Fruit fly (Drosophila melanogaster): Measurements from ENCODE around the gene Yip1d1.

- no peak for TF ChIP-seq fru (GFP tag; optimal IDR thresholded peaks at IDR 0.05)
- no peak for TF ChIP-seq psq (GFP tag; optimal IDR thresholded peaks at IDR 0.05)
- no peak for TF ChIP-seq sage (GFP tag; optimal IDR thresholded peaks at IDR 0.05)
- TF ChIP-seq Jra (GFP tag; optimal IDR thresholded peaks at IDR 0.05) = no peak
- no peak for TF ChIP-seq Mio (GFP tag; optimal IDR thresholded peaks at IDR 0.05)
- TF ChIP-seq Hr83 (GFP tag; optimal IDR thresholded peaks at IDR 0.05; ENCODE audit: poor library complexity, severe bottlenecking) = no peak
- TF ChIP-seq Dfd (GFP tag; optimal IDR thresholded peaks at IDR 0.05) = no peak
These were observed 21.9 kb downstream of the Yip1d1 start, which contains the start of gene Vha68-3 for dm6 chr2L:12978486-12978885.
